Fruit fly (Drosophila melanogaster): ENCODE measurements around the gene Snoo.
A peak's percentile ranks its signal among the peaks of the same experiment; 100 is the strongest.

The Snoo gene

DNA sequence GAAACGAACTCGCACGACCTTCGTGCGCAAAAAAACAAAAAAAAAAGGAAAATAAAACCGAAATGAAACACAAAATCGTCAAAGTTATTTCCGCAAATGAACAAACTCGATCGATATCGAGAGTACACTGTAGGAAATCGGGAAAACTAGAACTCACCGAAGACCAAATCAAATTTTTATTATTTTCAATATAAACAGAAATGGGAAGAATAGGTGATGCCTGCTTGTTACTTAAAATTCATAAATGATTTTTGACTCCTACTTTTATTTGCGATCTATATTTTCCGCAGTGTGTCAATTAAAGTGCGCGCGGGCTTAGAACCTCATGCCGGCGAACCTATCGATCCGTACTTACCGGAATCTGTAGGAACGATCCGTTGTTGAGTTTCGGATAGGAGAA, 108.3 kb downstream of the Snoo start (continued):
- TF ChIP-seq knrl (GFP tag; IDR thresholded peaks at IDR 0.05; ENCODE audit: partially characterized antibody) (no peak), jigr1 (GFP tag; IDR thresholded peaks at IDR 0.05) (no peak), ash1 (GFP tag; optimal IDR thresholded peaks at IDR 0.05) (no peak), Myb (GFP tag; optimal IDR thresholded peaks at IDR 0.05) (no peak), nerfin-2 (GFP tag; IDR thresholded peaks at IDR 0.05; ENCODE audit: partially characterized antibody) (no peak), CG9932 (GFP tag; IDR thresholded peaks at IDR 0.05) (peak; percentile 33; the same call in 1 of the 2 replicates), CG7839 (tag; optimal IDR thresholded peaks at IDR 0.05) (peak; percentile 30), Med (GFP tag) (peak; percentile 52), ham (GFP tag; IDR thresholded peaks at IDR 0.05) (no peak), chif (GFP tag; optimal IDR thresholded peaks at IDR 0.05) (no peak), bowl (GFP tag; IDR thresholded peaks at IDR 0.05) (no peak), al (GFP tag; IDR thresholded peaks at IDR 0.05) (no peak), ttk (GFP tag; IDR thresholded peaks at IDR 0.05) (no peak), CG2120 (GFP tag; optimal IDR thresholded peaks at IDR 0.05) (peak; percentile 29), CG8089 (GFP tag; optimal IDR thresholded peaks at IDR 0.05) (no peak), CG1233 (GFP tag; optimal IDR thresholded peaks at IDR 0.05) (no peak), E2f1 (GFP tag; IDR thresholded peaks at IDR 0.05) (0 out of 2 replicates have a peak, but pooled peaks have one; percentile 11), Sox102F (GFP tag; optimal IDR thresholded peaks at IDR 0.05) (no peak), her (GFP tag; optimal IDR thresholded peaks at IDR 0.05) (no peak), cwo (GFP tag; optimal IDR thresholded peaks at IDR 0.05) (no peak), ken (GFP tag; IDR thresholded peaks at IDR 0.05) (no peak), hkb (optimal IDR thresholded peaks at IDR 0.05) (no peak), hkb (GFP tag; IDR thresholded peaks at IDR 0.05) (peak; percentile 32; the same call in 1 of the 2 replicates), aop (GFP tag; IDR thresholded peaks at IDR 0.05) (no peak), lmd (GFP tag; IDR thresholded peaks at IDR 0.05) (peak; percentile 15; the same call in 1 of the 2 replicates), gcm2 (GFP tag; optimal IDR thresholded peaks at IDR 0.05) (no peak), CG6689 (GFP tag; IDR thresholded peaks at IDR 0.05) (peak; percentile 32; the same call in 1 of the 2 replicates), dati (GFP tag; IDR thresholded peaks at IDR 0.05) (no peak), ranshi (GFP tag; IDR thresholded peaks at IDR 0.05) (peak; percentile 51; the same call in 1 of the 2 replicates), CG1832 (GFP tag; optimal IDR thresholded peaks at IDR 0.05) (no peak), gem (tag; optimal IDR thresholded peaks at IDR 0.05) (peak; percentile 43), Dip3 (GFP tag; optimal IDR thresholded peaks at IDR 0.05) (no peak), ac (GFP tag; optimal IDR thresholded peaks at IDR 0.05) (no peak), CG9817 (tag; optimal IDR thresholded peaks at IDR 0.05) (peak; percentile 1), CG30403 (GFP tag; optimal IDR thresholded peaks at IDR 0.05) (no peak), ind (GFP tag; optimal IDR thresholded peaks at IDR 0.05) (peak; percentile 5), otp (GFP tag; IDR thresholded peaks at IDR 0.05) (0 out of 3 replicates have a peak, but pooled peaks have one; percentile 18), CG11696 (GFP tag; IDR thresholded peaks at IDR 0.05) (0 out of 2 replicates have a peak, but pooled peaks have one; percentile 22), lab (GFP tag; optimal IDR thresholded peaks at IDR 0.05) (peak; percentile 37), dmrt11E (tag; optimal IDR thresholded peaks at IDR 0.05) (peak; percentile 13), grn (GFP tag; optimal IDR thresholded peaks at IDR 0.05) (no peak), peb (GFP tag; IDR thresholded peaks at IDR 0.05) (no peak), slbo (GFP tag; IDR thresholded peaks at IDR 0.05) (peak; percentile 47; the same call in 1 of the 2 replicates), Fer1 (GFP tag; optimal IDR thresholded peaks at IDR 0.05) (no peak), kni (GFP tag; optimal IDR thresholded peaks at IDR 0.05) (no peak), Dbx (GFP tag; IDR thresholded peaks at IDR 0.05) (peak; percentile 54; the same call in 2 of the 3 replicates), CG10267 (tag; optimal IDR thresholded peaks at IDR 0.05) (peak; percentile 3), CG9727 (GFP tag; optimal IDR thresholded peaks at IDR 0.05) (peak; percentile 37), CG4707 (GFP tag; optimal IDR thresholded peaks at IDR 0.05) (no peak), Atf3 (GFP tag; optimal IDR thresholded peaks at IDR 0.05) (no peak), MBD-R2 (GFP tag; IDR thresholded peaks at IDR 0.05) (peak; percentile 31; the same call in 1 of the 2 replicates), fru (optimal IDR thresholded peaks at IDR 0.05) (no peak)

Data from whole organism, embryonic.